Worm (Caenorhabditis elegans) whole organism, L3 larva: Measurements from ENCODE around the gene unc-4.

ENCODE experiments used
- R02D3.7 ChIP-seq: fragments of 150-350 bp; optimal IDR thresholded peaks from 2 replicates; lab custom pipeline; 2014; ENCODE audit warnings: missing biosample characterization, missing genetic modification characterization
- aly-2 ChIP-seq: fragments of 150-350 bp; optimal IDR thresholded peaks from 2 replicates; lab custom pipeline; 2014; ENCODE audit warnings: missing biosample characterization, missing genetic modification characterization
- ama-1 ChIP-seq: fragments of 150-350 bp; optimal IDR thresholded peaks from 2 replicates; lab custom pipeline; 2018
- ceh-16 ChIP-seq: sonication (generic microtip); optimal IDR thresholded peaks from 2 replicates; lab custom pipeline; 2017; ENCODE audit warnings: missing biosample characterization, missing genetic modification characterization
- ceh-28 ChIP-seq: fragments of 150-350 bp; optimal IDR thresholded peaks from 2 replicates; lab custom pipeline; 2014; ENCODE audit warnings: missing biosample characterization, missing genetic modification reagents, missing genetic modification characterization
- ceh-82 ChIP-seq: fragments of 150-350 bp; optimal IDR thresholded peaks from 2 replicates; lab custom pipeline; 2014; ENCODE audit warnings: missing biosample characterization, missing genetic modification characterization
- ceh-9 ChIP-seq: sonication (generic microtip); optimal IDR thresholded peaks from 2 replicates; lab custom pipeline; 2018; ENCODE audit warnings: missing biosample characterization, missing genetic modification characterization
- egl-27 ChIP-seq: sonication (generic microtip); optimal IDR thresholded peaks from 4 replicates; lab custom pipeline; 2017; ENCODE audit warnings: missing biosample characterization, missing genetic modification reagents, missing genetic modification characterization
- egl-5 ChIP-seq: fragments of 150-350 bp; optimal IDR thresholded peaks from 2 replicates; lab custom pipeline; 2017; ENCODE audit warnings: missing biosample characterization, missing genetic modification reagents, missing genetic modification characterization, inconsistent platforms
- elt-1 ChIP-seq: fragments of 150-350 bp; optimal IDR thresholded peaks from 2 replicates; lab custom pipeline; 2014; ENCODE audit warnings: missing biosample characterization, missing genetic modification characterization
- elt-2 ChIP-seq: sonication (generic microtip); optimal IDR thresholded peaks from 2 replicates; lab custom pipeline; 2016; ENCODE audit warnings: missing genetic modification reagents, mild to moderate bottlenecking, missing genetic modification characterization, missing compliant biosample characterization
- elt-3 ChIP-seq, 3 experiments: fragments of 150-350 bp in 1 of 3; sonication (generic microtip) in 2 of 3; optimal IDR thresholded peaks; 2 replicates in 2 of 3; 4 replicates in 1 of 3; lab custom pipeline; 2014 to 2017; ENCODE audit warnings: missing biosample characterization in 3 of 3, missing genetic modification characterization in 3 of 3
- eor-1 ChIP-seq, 2 experiments: fragments of 150-350 bp; optimal IDR thresholded peaks; 2 replicates each; lab custom pipeline; 2014 to 2018; ENCODE audit warnings: missing biosample characterization in 2 of 2, missing genetic modification characterization in 2 of 2
- fkh-10 ChIP-seq: sonication (generic microtip); optimal IDR thresholded peaks from 2 replicates; lab custom pipeline; 2017; ENCODE audit warnings: missing biosample characterization, missing genetic modification reagents, missing genetic modification characterization
- fkh-2 ChIP-seq: fragments of 150-350 bp; optimal IDR thresholded peaks from 2 replicates; lab custom pipeline; 2014; ENCODE audit warnings: missing biosample characterization, missing genetic modification reagents, missing genetic modification characterization
- fos-1 ChIP-seq: fragments of 150-350 bp; optimal IDR thresholded peaks from 2 replicates; lab custom pipeline; 2014; ENCODE audit warnings: missing biosample characterization, missing genetic modification characterization
- hmg-11 ChIP-seq: sonication (generic microtip); optimal IDR thresholded peaks from 2 replicates; lab custom pipeline; 2016; ENCODE audit warnings: missing genetic modification characterization, missing compliant biosample characterization
- jun-1 ChIP-seq: fragments of 150-350 bp; optimal IDR thresholded peaks from 2 replicates; lab custom pipeline; 2014; ENCODE audit warnings: missing biosample characterization, missing genetic modification reagents, missing genetic modification characterization
- lin-15B ChIP-seq: fragments of 150-350 bp; optimal IDR thresholded peaks from 2 replicates; lab custom pipeline; 2014; ENCODE audit warnings: missing biosample characterization, missing genetic modification characterization
- lin-39 ChIP-seq: fragments of 150-350 bp; optimal IDR thresholded peaks from 2 replicates; lab custom pipeline; 2018; ENCODE audit warnings: missing biosample characterization, missing genetic modification reagents, missing genetic modification characterization
- lsy-12 ChIP-seq: sonication (generic microtip); optimal IDR thresholded peaks from 2 replicates; lab custom pipeline; 2016; ENCODE audit warnings: mild to moderate bottlenecking, missing genetic modification characterization, missing compliant biosample characterization
- mdl-1 ChIP-seq: fragments of 150-350 bp; optimal IDR thresholded peaks from 2 replicates; lab custom pipeline; 2014; ENCODE audit warnings: missing biosample characterization, missing genetic modification characterization
- mml-1 ChIP-seq: fragments of 150-350 bp; sonication (generic microtip); optimal IDR thresholded peaks from 3 replicates; lab custom pipeline; 2014; ENCODE audit warnings: missing biosample characterization, missing genetic modification characterization
- nfya-1 ChIP-seq: sonication (generic microtip); optimal IDR thresholded peaks from 2 replicates; lab custom pipeline; 2017; ENCODE audit warnings: missing genetic modification characterization, mild to moderate bottlenecking, missing compliant biosample characterization, antibody characterized with exemption, moderate library complexity; ENCODE audit not compliant: insufficient read depth
- nhr-11 ChIP-seq: fragments of 150-350 bp; optimal IDR thresholded peaks from 2 replicates; lab custom pipeline; 2014; ENCODE audit warnings: missing biosample characterization, missing genetic modification characterization
- nhr-12 ChIP-seq: fragments of 150-350 bp; optimal IDR thresholded peaks from 2 replicates; lab custom pipeline; 2014; ENCODE audit warnings: missing biosample characterization, missing genetic modification characterization
- nhr-23 ChIP-seq: fragments of 150-350 bp; optimal IDR thresholded peaks from 2 replicates; lab custom pipeline; 2014; ENCODE audit warnings: missing biosample characterization, missing genetic modification reagents, missing genetic modification characterization
- nhr-237 ChIP-seq: fragments of 150-350 bp; optimal IDR thresholded peaks from 2 replicates; lab custom pipeline; 2014; ENCODE audit warnings: missing biosample characterization, missing genetic modification characterization
- nhr-25 ChIP-seq: sonication (generic microtip); optimal IDR thresholded peaks from 2 replicates; lab custom pipeline; 2017; ENCODE audit warnings: missing biosample characterization, missing genetic modification characterization
- nhr-28 ChIP-seq: fragments of 150-350 bp; optimal IDR thresholded peaks from 2 replicates; lab custom pipeline; 2014; ENCODE audit warnings: missing biosample characterization, missing genetic modification characterization
- nhr-43 ChIP-seq: sonication (generic microtip); optimal IDR thresholded peaks from 2 replicates; lab custom pipeline; 2016; ENCODE audit warnings: mild to moderate bottlenecking, missing genetic modification characterization, missing compliant biosample characterization; ENCODE audit not compliant: poor library complexity, severe bottlenecking
- nhr-67 ChIP-seq: fragments of 150-350 bp; optimal IDR thresholded peaks from 2 replicates; lab custom pipeline; 2014; ENCODE audit warnings: missing biosample characterization, missing genetic modification characterization
- nhr-76 ChIP-seq: fragments of 150-350 bp; sonication (generic microtip); optimal IDR thresholded peaks from 5 replicates; lab custom pipeline; 2014; ENCODE audit warnings: missing biosample characterization, missing genetic modification characterization
- nhr-77 ChIP-seq: fragments of 150-350 bp; optimal IDR thresholded peaks from 2 replicates; lab custom pipeline; 2014; ENCODE audit warnings: missing biosample characterization, missing genetic modification characterization
- pha-4 ChIP-seq: fragments of 150-350 bp; optimal IDR thresholded peaks from 2 replicates; lab custom pipeline; 2014; ENCODE audit warnings: missing biosample characterization, missing genetic modification reagents, missing genetic modification characterization
- pqm-1 ChIP-seq: fragments of 150-350 bp; optimal IDR thresholded peaks from 2 replicates; lab custom pipeline; 2017; ENCODE audit warnings: missing biosample characterization, missing genetic modification characterization, inconsistent platforms
- sea-2 ChIP-seq: fragments of 150-350 bp; sonication (generic microtip); optimal IDR thresholded peaks from 4 replicates; lab custom pipeline; 2014; ENCODE audit warnings: missing biosample characterization, missing genetic modification reagents, missing genetic modification characterization
- skn-1 ChIP-seq: fragments of 150-350 bp; optimal IDR thresholded peaks from 2 replicates; lab custom pipeline; 2014; ENCODE audit warnings: missing biosample characterization, missing genetic modification characterization
- snpc-4 ChIP-seq: fragments of 150-350 bp; optimal IDR thresholded peaks from 2 replicates; lab custom pipeline; 2014; ENCODE audit warnings: missing biosample characterization, missing genetic modification characterization
- tbx-2 ChIP-seq: sonication (generic microtip); optimal IDR thresholded peaks from 2 replicates; lab custom pipeline; 2016; ENCODE audit warnings: mild to moderate bottlenecking, missing genetic modification characterization, missing compliant biosample characterization
- unc-39 ChIP-seq: sonication (generic microtip); optimal IDR thresholded peaks from 4 replicates; lab custom pipeline; 2017; ENCODE audit warnings: missing biosample characterization, missing genetic modification characterization
- unc-62 ChIP-seq: fragments of 150-350 bp; sonication (generic microtip); optimal IDR thresholded peaks from 4 replicates; lab custom pipeline; 2014; ENCODE audit warnings: missing biosample characterization, missing genetic modification reagents, missing genetic modification characterization
- zag-1 ChIP-seq: fragments of 150-350 bp; optimal IDR thresholded peaks from 2 replicates; lab custom pipeline; 2014; ENCODE audit warnings: missing biosample characterization, missing genetic modification characterization
- ztf-11 ChIP-seq: fragments of 150-350 bp; optimal IDR thresholded peaks from 2 replicates; lab custom pipeline; 2014; ENCODE audit warnings: missing biosample characterization, missing genetic modification characterization
- ztf-4 ChIP-seq: fragments of 150-350 bp; optimal IDR thresholded peaks from 2 replicates; lab custom pipeline; 2014; ENCODE audit warnings: missing biosample characterization, missing genetic modification characterization

Gene unc-4

DNA sequence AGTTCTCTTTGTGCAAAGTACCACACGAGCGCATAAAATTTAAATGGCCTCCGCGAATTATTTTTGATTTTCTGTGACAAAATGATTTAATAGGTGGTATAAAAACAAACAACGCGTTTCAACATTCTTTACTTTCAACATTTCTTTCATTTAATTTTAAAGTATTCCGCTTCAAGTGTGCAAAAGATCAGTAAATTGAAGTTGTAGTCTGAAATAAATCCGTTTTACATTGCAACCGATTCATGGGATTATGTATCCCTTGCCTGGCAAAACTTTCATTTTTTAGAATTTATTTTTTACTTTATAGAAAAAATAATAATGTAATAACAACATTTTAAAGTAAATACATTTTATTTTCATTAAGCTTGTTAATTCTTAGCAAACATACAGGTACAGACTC, 5.7 kb downstream of the unc-4 start, which contains the start of gene F26C11.1:
Gene F26C11.1, plus strand, starts transcription at position 301 of the 400 bp plus-strand sequence.
- TF ChIP-seq nfya-1 (tag; lab: Kevin White, UChicago), result no peak
- TF ChIP-seq zag-1 (tag; lab: Kevin White, UChicago), result no peak
- no peak for TF ChIP-seq fkh-10 (GFP tag; lab: Kevin White, UChicago)
- no peak for TF ChIP-seq tbx-2 (tag; lab: Kevin White, UChicago)
- no peak for TF ChIP-seq fos-1 (tag; lab: Kevin White, UChicago)
- TF ChIP-seq ceh-28 (tag; lab: Kevin White, UChicago), result no peak
- TF ChIP-seq unc-62, result no peak

DNA sequence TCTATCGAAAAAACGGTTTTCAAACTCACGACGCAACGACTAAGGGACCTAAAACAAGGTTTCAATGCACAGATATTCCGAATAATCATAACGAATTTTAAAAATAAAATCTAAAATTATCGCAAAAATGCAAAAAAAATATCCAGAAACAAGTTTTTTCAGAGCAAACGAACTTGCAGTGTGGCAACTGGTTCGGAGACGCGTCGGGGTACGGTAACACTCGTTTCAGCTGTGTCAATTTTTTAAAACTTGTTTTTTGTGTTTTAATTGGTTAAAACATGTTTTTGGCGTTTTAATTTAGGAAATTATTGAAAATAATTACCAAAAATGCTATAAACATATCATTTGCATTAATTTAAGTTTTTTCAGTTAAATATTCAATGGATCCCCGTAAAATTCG, 7.8 kb downstream of the unc-4 start, which contains the start of gene C08H9.16:
Gene C08H9.16, plus strand, starts transcription at position 370 of the 400 bp plus-strand sequence.
- peak; percentile 9 for TF ChIP-seq egl-5 (tag; lab: Kevin White, UChicago)
- no peak for TF ChIP-seq ztf-11 (tag; lab: Kevin White, UChicago)
- peak; percentile 52 for TF ChIP-seq hmg-11 (tag; lab: Kevin White, UChicago)
- peak; percentile 78 for TF ChIP-seq pha-4
- no peak for TF ChIP-seq ama-1
- TF ChIP-seq ztf-4, result no peak
- TF ChIP-seq R02D3.7, result peak; percentile 28
- TF ChIP-seq snpc-4, result peak; percentile 69
- TF ChIP-seq mml-1, result no peak
- no peak for TF ChIP-seq nhr-67 (tag; lab: Kevin White, UChicago)
- TF ChIP-seq elt-2 (tag; lab: Kevin White, UChicago), result peak; percentile 21
- TF ChIP-seq lin-15B, result peak; percentile 52
- TF ChIP-seq ceh-82 (tag; lab: Kevin White, UChicago), result no peak
- no peak for TF ChIP-seq nhr-76 (tag; lab: Kevin White, UChicago)
- peak; percentile 17 for TF ChIP-seq nhr-77 (tag; lab: Kevin White, UChicago)
- peak; percentile 14 for TF ChIP-seq ceh-28 (tag; lab: Kevin White, UChicago)
- no peak for TF ChIP-seq lsy-12 (tag; lab: Kevin White, UChicago)
- no peak for TF ChIP-seq fkh-10 (GFP tag; lab: Kevin White, UChicago)
- peak; percentile 14 for TF ChIP-seq lin-39 (tag; lab: Kevin White, UChicago)
- TF ChIP-seq unc-62, result no peak
- TF ChIP-seq nfya-1 (tag; lab: Kevin White, UChicago), result peak; percentile 97
- peak; percentile 26 for TF ChIP-seq nhr-25 (tag; lab: Kevin White, UChicago)
- TF ChIP-seq nhr-43 (tag; lab: Kevin White, UChicago), result peak; percentile 37
- TF ChIP-seq nhr-12 (tag; lab: Kevin White, UChicago), result no peak
- TF ChIP-seq mdl-1 (tag; lab: Kevin White, UChicago), result no peak
- no peak for TF ChIP-seq nhr-237 (tag; lab: Kevin White, UChicago)
- peak; percentile 87 for TF ChIP-seq nhr-23 (tag; lab: Kevin White, UChicago)

DNA sequence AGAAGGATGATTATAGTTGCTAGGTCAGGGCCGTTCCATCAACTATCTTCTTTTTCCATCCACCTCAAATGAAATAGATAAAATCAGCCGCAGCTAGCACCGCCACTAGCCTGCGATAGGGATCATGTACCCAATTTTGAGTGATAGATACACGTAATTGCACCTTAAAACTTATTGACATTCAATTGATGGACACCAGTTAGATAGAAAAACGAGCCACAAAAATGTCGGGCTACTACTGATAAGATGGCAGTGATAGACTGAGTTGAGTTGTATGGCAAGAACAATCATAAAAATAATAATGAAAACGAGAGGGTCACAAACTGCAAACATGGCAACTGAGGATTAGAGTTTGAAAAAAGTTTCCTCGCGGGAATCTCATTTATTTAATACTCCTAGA, 8.4 kb downstream of the unc-4 start:
- TF ChIP-seq skn-1 (tag; lab: Kevin White, UChicago), result no peak
- TF ChIP-seq unc-62, result no peak
- no peak for TF ChIP-seq egl-27 (tag; lab: Kevin White, UChicago)
- peak; percentile 2 for TF ChIP-seq nhr-23 (tag; lab: Kevin White, UChicago)
- no peak for TF ChIP-seq egl-5 (tag; lab: Kevin White, UChicago)
- no peak for TF ChIP-seq snpc-4
- no peak for TF ChIP-seq elt-3 (tag; optimal IDR thresholded peaks at IDR 0.05; lab: Kevin White, UChicago)
- no peak for TF ChIP-seq nhr-25 (tag; lab: Kevin White, UChicago)
- no peak for TF ChIP-seq R02D3.7
- TF ChIP-seq ceh-16 (tag; lab: Kevin White, UChicago), result no peak
- no peak for TF ChIP-seq lin-15B
- TF ChIP-seq nhr-77 (tag; lab: Kevin White, UChicago), result no peak
- peak; percentile 91 for TF ChIP-seq elt-1 (tag; lab: Kevin White, UChicago)
- TF ChIP-seq nhr-28 (tag; lab: Kevin White, UChicago), result no peak
- no peak for TF ChIP-seq aly-2 (tag; lab: Kevin White, UChicago)
- TF ChIP-seq nhr-11 (tag; lab: Kevin White, UChicago), result no peak
- TF ChIP-seq nfya-1 (tag; lab: Kevin White, UChicago), result no peak
- TF ChIP-seq zag-1 (tag; lab: Kevin White, UChicago), result no peak
- peak; percentile 48 for TF ChIP-seq pqm-1 (tag; lab: Kevin White, UChicago)
- no peak for TF ChIP-seq nhr-12 (tag; lab: Kevin White, UChicago)
- no peak for TF ChIP-seq mdl-1 (tag; lab: Kevin White, UChicago)
- TF ChIP-seq lin-39 (tag; lab: Kevin White, UChicago), result no peak
- TF ChIP-seq fkh-2, result no peak
- TF ChIP-seq nhr-43 (tag; lab: Kevin White, UChicago), result no peak
- TF ChIP-seq pha-4, result no peak
- TF ChIP-seq sea-2 (GFP tag; lab: Kevin White, UChicago), result no peak
- no peak for TF ChIP-seq ceh-9 (tag; lab: Kevin White, UChicago)
- TF ChIP-seq jun-1 (tag; lab: Kevin White, UChicago), result no peak
- TF ChIP-seq nhr-237 (tag; lab: Kevin White, UChicago), result no peak
- TF ChIP-seq unc-39 (tag; lab: Kevin White, UChicago), result no peak
- peak; percentile 75 for TF ChIP-seq elt-2 (tag; lab: Kevin White, UChicago)
- TF ChIP-seq eor-1 (tag; optimal IDR thresholded peaks at IDR 0.05; lab: Kevin White, UChicago), result no peak
- no peak for TF ChIP-seq nhr-76 (tag; lab: Kevin White, UChicago)
- no peak for TF ChIP-seq fos-1 (tag; lab: Kevin White, UChicago)
